Worm (Caenorhabditis elegans) whole organism, L4 larva: ENCODE results near the gene ilkp-1.

Experiments used
- F37D6.2 ChIP-seq: sonication (generic microtip); optimal IDR thresholded peaks from 2 replicates; lab custom pipeline; 2016; ENCODE audit warnings: mild to moderate bottlenecking, missing genetic modification characterization, missing compliant biosample characterization
- T20F7.1 ChIP-seq: fragments of 200-800 bp; sonication (Bioruptor generic); optimal IDR thresholded peaks from 2 replicates; lab custom pipeline; 2018; ENCODE audit warnings: mild to moderate bottlenecking, missing genetic modification characterization, missing compliant biosample characterization
- aha-1 ChIP-seq: fragments of 150-350 bp; peaks from one replicate; lab custom pipeline; 2014; ENCODE audit warnings: missing biosample characterization, missing genetic modification characterization
- ama-1 ChIP-seq: fragments of 150-350 bp; optimal IDR thresholded peaks from 2 replicates; lab custom pipeline; 2014; ENCODE audit warnings: inconsistent platforms, mixed read lengths
- arid-1 ChIP-seq: fragments of 200-800 bp; sonication (Bioruptor generic); conservative IDR thresholded peaks from 2 replicates; pipeline ENCODE4 v1.3.6; 2022; ENCODE audit warnings: missing genetic modification reagents, missing genetic modification characterization, missing compliant biosample characterization
- ceh-20 ChIP-seq: fragments of 200-800 bp; sonication (Bioruptor generic); IDR thresholded peaks from 2 replicates; pipeline ENCODE4 v1.3.6; 2022; ENCODE audit warnings: missing genetic modification reagents, missing genetic modification characterization, missing compliant biosample characterization
- cey-2 ChIP-seq: sonication (generic microtip); optimal IDR thresholded peaks from 3 replicates; lab custom pipeline; 2017; ENCODE audit warnings: missing genetic modification characterization, mild to moderate bottlenecking, missing compliant biosample characterization, antibody characterized with exemption, borderline replicate concordance; ENCODE audit not compliant: insufficient read depth
- ctbp-1 ChIP-seq: fragments of 200-800 bp; sonication (Bioruptor generic); IDR thresholded peaks from 2 replicates; pipeline ENCODE4 v1.3.6; 2022; ENCODE audit warnings: missing genetic modification reagents, missing genetic modification characterization, missing compliant biosample characterization
- daf-12 ChIP-seq: fragments of 150-350 bp; optimal IDR thresholded peaks from 2 replicates; lab custom pipeline; 2014; ENCODE audit warnings: missing biosample characterization, missing genetic modification reagents, missing genetic modification characterization
- dmd-6 ChIP-seq: fragments of 200-800 bp; sonication (Bioruptor generic); IDR thresholded peaks from 2 replicates; pipeline ENCODE4 v1.3.6; 2022; ENCODE audit warnings: missing genetic modification reagents, missing genetic modification characterization, missing compliant biosample characterization
- dpl-1 ChIP-seq: fragments of 150-350 bp; optimal IDR thresholded peaks from 2 replicates; lab custom pipeline; 2014; ENCODE audit warnings: missing biosample characterization, missing genetic modification reagents, missing genetic modification characterization
- egl-27 ChIP-seq: sonication (generic microtip); optimal IDR thresholded peaks from 3 replicates; lab custom pipeline; 2017; ENCODE audit warnings: missing biosample characterization, missing genetic modification reagents, missing genetic modification characterization
- egl-43 ChIP-seq: fragments of 200-800 bp; sonication (Bioruptor generic); IDR thresholded peaks from 2 replicates; pipeline ENCODE4 v1.3.6; 2022; ENCODE audit warnings: missing genetic modification reagents, missing genetic modification characterization, missing compliant biosample characterization
- fkh-10 ChIP-seq: fragments of 150-350 bp; optimal IDR thresholded peaks from 2 replicates; lab custom pipeline; 2014; ENCODE audit warnings: missing biosample characterization, missing genetic modification reagents, missing genetic modification characterization
- fos-1 ChIP-seq: fragments of 150-350 bp; optimal IDR thresholded peaks from 2 replicates; lab custom pipeline; 2014; ENCODE audit warnings: missing biosample characterization, missing genetic modification characterization
- hif-1 ChIP-seq, 2 experiments: sonication (generic microtip); optimal IDR thresholded peaks; 2 replicates each; lab custom pipeline; 2016 to 2017; ENCODE audit warnings: missing compliant biosample characterization in 2 of 2, missing genetic modification characterization in 2 of 2, missing genetic modification reagents in 2 of 2, missing genotype in 2 of 2, mild to moderate bottlenecking in 1 of 2
- hlh-11 ChIP-seq: fragments of 200-800 bp; sonication (Bioruptor generic); optimal IDR thresholded peaks from 2 replicates; lab custom pipeline; 2018; ENCODE audit warnings: mild to moderate bottlenecking, missing genetic modification characterization, missing compliant biosample characterization
- hlh-30 ChIP-seq: sonication (generic microtip); optimal IDR thresholded peaks from 2 replicates; lab custom pipeline; 2017; ENCODE audit warnings: antibody characterized with exemption, mild to moderate bottlenecking, missing genetic modification characterization, missing compliant biosample characterization; ENCODE audit not compliant: insufficient read depth
- hmg-1.1 ChIP-seq: fragments of 200-800 bp; sonication (Bioruptor generic); IDR thresholded peaks from 2 replicates; pipeline ENCODE4 v1.3.6; 2022; ENCODE audit warnings: missing genetic modification reagents, missing genetic modification characterization, missing compliant biosample characterization
- lin-29 ChIP-seq: fragments of 200-800 bp; sonication (Bioruptor generic); IDR thresholded peaks from 2 replicates; pipeline ENCODE4 v1.3.6; 2022; ENCODE audit warnings: missing genetic modification reagents, missing genetic modification characterization, missing compliant biosample characterization
- lin-39 ChIP-seq: fragments of 150-350 bp; optimal IDR thresholded peaks from 2 replicates; lab custom pipeline; 2014; ENCODE audit warnings: missing biosample characterization, missing genetic modification reagents, missing genetic modification characterization
- lir-3 ChIP-seq: sonication (generic microtip); optimal IDR thresholded peaks from 2 replicates; lab custom pipeline; 2016; ENCODE audit warnings: mild to moderate bottlenecking, missing genetic modification characterization, missing compliant biosample characterization
- lsy-2 ChIP-seq, 2 experiments: fragments of 150-350 bp in 1 of 2; sonication (generic microtip) in 1 of 2; optimal IDR thresholded peaks; 2 replicates each; lab custom pipeline; 2014 to 2017; ENCODE audit warnings: missing biosample characterization in 2 of 2, missing genetic modification characterization in 2 of 2
- madf-5 ChIP-seq, 2 experiments: fragments of 200-800 bp; sonication (Bioruptor generic); IDR thresholded peaks; 2 replicates each; pipeline ENCODE4 v1.3.6; 2022; ENCODE audit warnings: missing compliant biosample characterization in 2 of 2, missing genetic modification characterization in 2 of 2
- madf-9 ChIP-seq: fragments of 200-800 bp; sonication (Bioruptor generic); conservative IDR thresholded peaks from 2 replicates; pipeline ENCODE4 v1.3.6; 2022; ENCODE audit warnings: missing genetic modification reagents, missing genetic modification characterization, missing compliant biosample characterization
- mdl-1 ChIP-seq, 2 experiments: fragments of 150-350 bp in 1 of 2; sonication (generic microtip) in 1 of 2; optimal IDR thresholded peaks; 2 replicates each; lab custom pipeline; 2014 to 2017; ENCODE audit warnings: missing biosample characterization in 2 of 2, missing genetic modification characterization in 2 of 2
- mep-1 ChIP-seq: fragments of 150-350 bp; sonication (generic microtip); optimal IDR thresholded peaks from 3 replicates; lab custom pipeline; 2014; ENCODE audit warnings: missing biosample characterization, missing genetic modification characterization
- nhr-10 ChIP-seq: fragments of 150-350 bp; optimal IDR thresholded peaks from 2 replicates; lab custom pipeline; 2014; ENCODE audit warnings: missing biosample characterization, missing genetic modification characterization
- nhr-48 ChIP-seq: sonication (generic microtip); optimal IDR thresholded peaks from 2 replicates; lab custom pipeline; 2016; ENCODE audit warnings: mild to moderate bottlenecking, missing genetic modification characterization, missing compliant biosample characterization
- sdz-12 ChIP-seq: fragments of 200-800 bp; sonication (Bioruptor generic); optimal IDR thresholded peaks from 2 replicates; lab custom pipeline; 2018; ENCODE audit warnings: mild to moderate bottlenecking, missing genetic modification characterization, missing compliant biosample characterization
- spr-1 ChIP-seq: sonication (generic microtip); optimal IDR thresholded peaks from 2 replicates; lab custom pipeline; 2016; ENCODE audit warnings: mild to moderate bottlenecking, missing genetic modification characterization, missing compliant biosample characterization
- tag-97 ChIP-seq: fragments of 200-800 bp; sonication (Bioruptor generic); IDR thresholded peaks from 2 replicates; pipeline ENCODE4 v1.3.6; 2022; ENCODE audit warnings: missing genetic modification characterization, missing compliant biosample characterization
- tra-1 ChIP-seq: fragments of 200-800 bp; sonication (Bioruptor generic); IDR thresholded peaks from 2 replicates; pipeline ENCODE4 v1.3.6; 2022; ENCODE audit warnings: missing genetic modification reagents, missing genetic modification characterization, missing compliant biosample characterization
- unc-130 ChIP-seq: sonication (generic microtip); optimal IDR thresholded peaks from 2 replicates; lab custom pipeline; 2016; ENCODE audit warnings: missing genetic modification reagents, missing genetic modification characterization, missing compliant biosample characterization
- unc-39 ChIP-seq: sonication (generic microtip); optimal IDR thresholded peaks from 2 replicates; lab custom pipeline; 2017; ENCODE audit warnings: missing biosample characterization, missing genetic modification characterization
- zag-1 ChIP-seq: fragments of 150-350 bp; optimal IDR thresholded peaks from 2 replicates; lab custom pipeline; 2014; ENCODE audit warnings: missing biosample characterization, missing genetic modification characterization
- zfp-2 ChIP-seq: sonication (generic microtip); optimal IDR thresholded peaks from 2 replicates; lab custom pipeline; 2016; ENCODE audit warnings: mild to moderate bottlenecking, missing genetic modification characterization, missing compliant biosample characterization
- zfp-3 ChIP-seq: fragments of 200-800 bp; sonication (Bioruptor generic); conservative IDR thresholded peaks from 2 replicates; pipeline ENCODE4 v1.3.6; 2022; ENCODE audit warnings: missing genetic modification reagents, missing genetic modification characterization, missing compliant biosample characterization
- ztf-11 ChIP-seq: fragments of 150-350 bp; optimal IDR thresholded peaks from 2 replicates; lab custom pipeline; 2014; ENCODE audit warnings: missing biosample characterization, missing genetic modification characterization

ilkp-1 gene

ce11 chrII:11015734-11016133 is 34.3 kb upstream of the ilkp-1 start (continued):
- TF ChIP-seq arid-1 (GFP tag; lab: Robert Waterston, UW) (no peak), mep-1 (no peak), dmd-6 (GFP tag; lab: Robert Waterston, UW) (no peak), F37D6.2 (tag; lab: Kevin White, UChicago) (no peak), madf-9 (no peak), fos-1 (tag; lab: Kevin White, UChicago) (no peak), unc-39 (tag; lab: Kevin White, UChicago) (no peak), ama-1 (lab: Kevin White, UChicago) (no peak), egl-27 (tag; lab: Kevin White, UChicago) (no peak), T20F7.1 (GFP tag; lab: Kevin White, UChicago) (no peak), madf-5 (GFP tag; IDR thresholded peaks at IDR 0.05; lab: Robert Waterston, UW) (peak in 1 of 2 experiments; percentile 96; a peak in 2 of 4 replicates), lsy-2 (tag; optimal IDR thresholded peaks at IDR 0.05; lab: Kevin White, UChicago) (no peak), zag-1 (tag; lab: Kevin White, UChicago) (no peak), ztf-11 (tag; lab: Kevin White, UChicago) (no peak), hif-1 (tag; optimal IDR thresholded peaks at IDR 0.05; lab: Kevin White, UChicago) (no peak), spr-1 (tag; lab: Kevin White, UChicago) (peak; percentile 59), nhr-48 (tag; lab: Kevin White, UChicago) (no peak), zfp-3 (GFP tag; lab: Robert Waterston, UW) (no peak), ctbp-1 (GFP tag; lab: Robert Waterston, UW) (0 out of 2 replicates have a peak, but pooled peaks have one; percentile 12)

ce11 chrII:11016435-11016834 is 33.6 kb upstream of the ilkp-1 start:
- peak; percentile 95 for TF ChIP-seq aha-1 (tag; lab: Kevin White, UChicago)
- TF ChIP-seq lin-29 (GFP tag; lab: Robert Waterston, UW): 0 out of 2 replicates have a peak, but pooled peaks have one; percentile 7
- no peak for TF ChIP-seq lir-3
- TF ChIP-seq lin-39 (tag; lab: Kevin White, UChicago): no peak
- no peak for TF ChIP-seq tag-97 (GFP tag; lab: Robert Waterston, UW)
- TF ChIP-seq ama-1 (lab: Kevin White, UChicago): peak; percentile 9

- no peak for TF ChIP-seq fos-1 (tag; lab: Kevin White, UChicago)
- no peak for TF ChIP-seq daf-12 (tag; lab: Kevin White, UChicago)
- no peak for TF ChIP-seq F37D6.2 (tag; lab: Kevin White, UChicago)
- TF ChIP-seq hlh-30 (tag; lab: Kevin White, UChicago): no peak
- no peak for TF ChIP-seq dpl-1
- no peak for TF ChIP-seq unc-130 (GFP tag; lab: Kevin White, UChicago)
- TF ChIP-seq nhr-10 (tag; lab: Kevin White, UChicago): no peak
- no peak for TF ChIP-seq ceh-20 (GFP tag; lab: Robert Waterston, UW)
- no peak for TF ChIP-seq hmg-1.1 (GFP tag; lab: Robert Waterston, UW)
- no peak for TF ChIP-seq tra-1 (GFP tag; lab: Robert Waterston, UW)
- TF ChIP-seq cey-2: no peak
- no peak for TF ChIP-seq hlh-11
- no peak for TF ChIP-seq mdl-1 (tag; optimal IDR thresholded peaks at IDR 0.05; lab: Kevin White, UChicago)
- TF ChIP-seq egl-43 (GFP tag; lab: Robert Waterston, UW): no peak
- TF ChIP-seq zfp-2 (tag; lab: Kevin White, UChicago): no peak
- no peak for TF ChIP-seq sdz-12 (GFP tag; lab: Kevin White, UChicago)
- TF ChIP-seq lin-29 (GFP tag; lab: Robert Waterston, UW): no peak
- no peak for TF ChIP-seq fkh-10 (GFP tag; lab: Kevin White, UChicago)
These were observed 33.4 kb upstream of the ilkp-1 start, which contains the start of gene ram-2 for ce11 chrII:11016835-11016883. ram-2 (minus strand) TSS chrII:11016881.
